Worm (Caenorhabditis elegans): Measurements from ENCODE around the gene str-82.

str-82 gene

ce11 chrV:3943364-3943763, 31.1 kb upstream of the str-82 start:
- TF ChIP-seq ztf-25 (GFP tag; IDR thresholded peaks at IDR 0.05) (no peak), efl-1 (GFP tag; optimal IDR thresholded peaks at IDR 0.05) (no peak), xnd-1 (tag; optimal IDR thresholded peaks at IDR 0.05) (no peak), nhr-80 (tag; optimal IDR thresholded peaks at IDR 0.05) (no peak), athp-1 (tag; optimal IDR thresholded peaks at IDR 0.05) (no peak), cebp-1 (GFP tag; IDR thresholded peaks at IDR 0.05) (no peak), cebp-1 (tag; optimal IDR thresholded peaks at IDR 0.05) (no peak), hmg-20 (GFP tag; IDR thresholded peaks at IDR 0.05) (no peak), F39B2.1 (GFP tag; IDR thresholded peaks at IDR 0.05) (no peak), madf-3 (GFP tag; IDR thresholded peaks at IDR 0.05) (no peak), lin-35 (GFP tag; optimal IDR thresholded peaks at IDR 0.05) (no peak), bed-2 (GFP tag; IDR thresholded peaks at IDR 0.05) (no peak), sdz-38 (tag; optimal IDR thresholded peaks at IDR 0.05) (no peak), F57A8.1 (GFP tag; optimal IDR thresholded peaks at IDR 0.05) (no peak), ceh-100 (GFP tag; IDR thresholded peaks at IDR 0.05) (no peak), let-526 (GFP tag; IDR thresholded peaks at IDR 0.05) (no peak), unc-130 (GFP tag; optimal IDR thresholded peaks at IDR 0.05) (no peak), akir-1 (GFP tag; optimal IDR thresholded peaks at IDR 0.05) (no peak), lsy-27 (tag; optimal IDR thresholded peaks at IDR 0.05; ENCODE audit: borderline replicate concordance, insufficient read depth) (no peak)

- TF ChIP-seq hmg-20 (GFP tag; IDR thresholded peaks at IDR 0.05) (no peak), dpff-1 (tag; optimal IDR thresholded peaks at IDR 0.05) (no peak), hmg-1.2 (GFP tag; IDR thresholded peaks at IDR 0.05) (no peak), ceh-27 (GFP tag; optimal IDR thresholded peaks at IDR 0.05) (no peak), F10E7.11 (tag; optimal IDR thresholded peaks at IDR 0.05) (no peak), Y56A3A.18 (GFP tag; IDR thresholded peaks at IDR 0.05) (no peak), zim-3 (tag; optimal IDR thresholded peaks at IDR 0.05) (no peak), tlf-1 (GFP tag; optimal IDR thresholded peaks at IDR 0.05) (no peak), tbx-9 (tag; optimal IDR thresholded peaks at IDR 0.05; ENCODE audit: borderline replicate concordance) (no peak), F23B12.7 (tag; optimal IDR thresholded peaks at IDR 0.05; ENCODE audit: insufficient read depth) (no peak), B0336.3 (GFP tag; IDR thresholded peaks at IDR 0.05) (no peak), zfh-2 (GFP tag; conservative IDR thresholded peaks at IDR 0.05) (no peak), lin-26 (GFP tag; IDR thresholded peaks at IDR 0.05) (no peak), ztf-22 (GFP tag; optimal IDR thresholded peaks at IDR 0.05) (no peak), ztf-18 (tag; optimal IDR thresholded peaks at IDR 0.05) (no peak), attf-5 (GFP tag; optimal IDR thresholded peaks at IDR 0.05) (no peak), ztf-25 (GFP tag; IDR thresholded peaks at IDR 0.05) (no peak)
These were observed 29.4 kb upstream of the str-82 start, which contains the start of gene cyp-35B3 for ce11 chrV:3945053-3945452. cyp-35B3 (plus strand) TSS chrV:3945353.

- TF ChIP-seq pha-4 (tag; optimal IDR thresholded peaks at IDR 0.05) (no peak), let-526 (GFP tag; IDR thresholded peaks at IDR 0.05) (no peak), F55B11.4 (tag; optimal IDR thresholded peaks at IDR 0.05; ENCODE audit: borderline replicate concordance, insufficient read depth) (no peak), dox-1 (GFP tag; IDR thresholded peaks at IDR 0.05) (no peak), rec-8 (tag; optimal IDR thresholded peaks at IDR 0.05) (no peak), nfyb-1 (GFP tag; IDR thresholded peaks at IDR 0.05) (no peak)
These were observed 24.7 kb upstream of the str-82 start, which contains the start of gene dach-1 for ce11 chrV:3949723-3950122. dach-1 (plus strand) TSS chrV:3950023.

All from whole organism, young adult.